Fruit fly (Drosophila melanogaster) whole organism, embryonic: Measurements from ENCODE around the gene Spec2.

Source experiments
- Bgb ChIP-seq: fragments of 200-800 bp; sonication (Bioruptor generic); IDR thresholded peaks from 2 replicates; pipeline ENCODE4 v1.3.6; 2022; ENCODE audit warnings: missing biosample characterization, missing genetic modification characterization; ENCODE audit not compliant: partially characterized antibody
- CG10147 ChIP-seq: fragments of 200-800 bp; sonication (Bioruptor generic); optimal IDR thresholded peaks from 2 replicates; lab custom pipeline; 2019; ENCODE audit warnings: missing biosample characterization, mild to moderate bottlenecking, missing genetic modification characterization, moderate library complexity
- CG10462 ChIP-seq: fragments of 200-800 bp; sonication (Bioruptor generic); optimal IDR thresholded peaks from 2 replicates; lab custom pipeline; 2016; ENCODE audit warnings: missing biosample characterization, missing genetic modification characterization
- CG10979 ChIP-seq: fragments of 200-800 bp; sonication (Bioruptor generic); optimal IDR thresholded peaks from 2 replicates; lab custom pipeline; 2018; ENCODE audit warnings: missing biosample characterization, mild to moderate bottlenecking, missing genetic modification characterization, moderate library complexity
- CG11085 ChIP-seq: fragments of 200-800 bp; sonication (Bioruptor generic); IDR thresholded peaks from 2 replicates; pipeline ENCODE4 v1.3.6; 2022; ENCODE audit warnings: missing biosample characterization, missing genetic modification characterization
- CG11560 ChIP-seq: fragments of 200-800 bp; sonication (Bioruptor generic); IDR thresholded peaks from 3 replicates; pipeline ENCODE4 v1.3.6; 2022; ENCODE audit warnings: missing biosample characterization, missing genetic modification characterization
- CG11696 ChIP-seq: fragments of 200-800 bp; sonication (Bioruptor generic); IDR thresholded peaks from 2 replicates; pipeline ENCODE4 v1.3.6; 2022; ENCODE audit warnings: missing biosample characterization, missing genetic modification characterization
- CG12219 ChIP-seq: fragments of 200-800 bp; sonication (Bioruptor generic); optimal IDR thresholded peaks from 3 replicates; lab custom pipeline; 2018; ENCODE audit warnings: missing biosample characterization, mild to moderate bottlenecking, missing genetic modification characterization
- CG12659 ChIP-seq: fragments of 200-800 bp; sonication (Bioruptor generic); optimal IDR thresholded peaks from 3 replicates; lab custom pipeline; 2017; ENCODE audit warnings: mild to moderate bottlenecking, missing biosample characterization, missing genetic modification reagents, missing genetic modification characterization
- CG13424 ChIP-seq: fragments of 200-800 bp; sonication (Bioruptor generic); optimal IDR thresholded peaks from 2 replicates; lab custom pipeline; 2019; ENCODE audit warnings: missing biosample characterization, mild to moderate bottlenecking, missing genetic modification characterization, moderate library complexity
- CG13624 ChIP-seq: fragments of 200-800 bp; sonication (Bioruptor generic); optimal IDR thresholded peaks from 2 replicates; lab custom pipeline; 2016; ENCODE audit warnings: missing biosample characterization, missing genetic modification characterization
- CG14014 ChIP-seq: fragments of 200-800 bp; sonication (Bioruptor generic); IDR thresholded peaks from 2 replicates; pipeline ENCODE4 v1.3.6; 2022; ENCODE audit warnings: missing biosample characterization, missing genetic modification characterization
- CG1603 ChIP-seq: fragments of 200-800 bp; sonication (Bioruptor generic); optimal IDR thresholded peaks from 2 replicates; lab custom pipeline; 2019; ENCODE audit warnings: missing biosample characterization, mild to moderate bottlenecking, missing genetic modification characterization, moderate library complexity
- CG17802 ChIP-seq: fragments of 200-800 bp; sonication (Bioruptor generic); optimal IDR thresholded peaks from 2 replicates; lab custom pipeline; 2018; ENCODE audit warnings: missing biosample characterization, mild to moderate bottlenecking, missing genetic modification characterization, moderate library complexity
- CG17912 ChIP-seq: fragments of 200-800 bp; sonication (Bioruptor generic); optimal IDR thresholded peaks from 2 replicates; lab custom pipeline; 2018; ENCODE audit warnings: missing biosample characterization, mild to moderate bottlenecking, missing genetic modification characterization
- CG18764 ChIP-seq: fragments of 200-800 bp; sonication (Bioruptor generic); optimal IDR thresholded peaks from 3 replicates; lab custom pipeline; 2016; ENCODE audit warnings: missing biosample characterization, missing genetic modification characterization
- CG30020 ChIP-seq: fragments of 200-800 bp; optimal IDR thresholded peaks from 2 replicates; lab custom pipeline; 2019; ENCODE audit warnings: missing biosample characterization, mild to moderate bottlenecking, missing genetic modification characterization, moderate library complexity
- CG3065 ChIP-seq: fragments of 200-800 bp; sonication (Bioruptor generic); optimal IDR thresholded peaks from 2 replicates; lab custom pipeline; 2016; ENCODE audit warnings: missing biosample characterization, missing genetic modification characterization
- CG33557 ChIP-seq: fragments of 200-800 bp; sonication (Bioruptor generic); optimal IDR thresholded peaks from 2 replicates; lab custom pipeline; 2019; ENCODE audit warnings: missing biosample characterization, mild to moderate bottlenecking, missing genetic modification characterization, moderate library complexity
- CG34422 ChIP-seq: fragments of 200-800 bp; sonication (Bioruptor generic); IDR thresholded peaks from 3 replicates; pipeline ENCODE4 v1.3.6; 2022; ENCODE audit warnings: missing biosample characterization, missing genetic modification characterization
- CG3726 ChIP-seq: fragments of 200-800 bp; sonication (Bioruptor generic); IDR thresholded peaks from 3 replicates; pipeline ENCODE4, ENCODE4 v1.3.6; 2022; ENCODE audit warnings: missing biosample characterization, missing genetic modification characterization
- CG7372 ChIP-seq: fragments of 200-800 bp; sonication (Bioruptor generic); IDR thresholded peaks from 2 replicates; pipeline ENCODE4 v1.3.6; 2022; ENCODE audit warnings: missing biosample characterization, missing genetic modification characterization
- CG8089 ChIP-seq: fragments of 200-800 bp; sonication (Bioruptor generic); optimal IDR thresholded peaks from 3 replicates; lab custom pipeline; 2016; ENCODE audit warnings: missing biosample characterization, missing genetic modification characterization
- CG8924 ChIP-seq: fragments of 200-800 bp; optimal IDR thresholded peaks from 3 replicates; lab custom pipeline; 2019; ENCODE audit warnings: missing biosample characterization, mild to moderate bottlenecking, missing genetic modification characterization, moderate library complexity
- CG9876 ChIP-seq: fragments of 200-800 bp; sonication (Bioruptor generic); optimal IDR thresholded peaks from 2 replicates; lab custom pipeline; 2016; ENCODE audit warnings: missing biosample characterization, missing genetic modification characterization
- Camta ChIP-seq: fragments of 200-800 bp; sonication (Bioruptor generic); optimal IDR thresholded peaks from 2 replicates; lab custom pipeline; 2016; ENCODE audit warnings: missing biosample characterization, missing genetic modification characterization
- Dp ChIP-seq: fragments of 200-800 bp; sonication (Bioruptor generic); optimal IDR thresholded peaks from 2 replicates; lab custom pipeline; 2018; ENCODE audit warnings: missing biosample characterization, mild to moderate bottlenecking, missing genetic modification characterization, moderate library complexity
- Gsc ChIP-seq: fragments of 200-800 bp; sonication (Bioruptor generic); IDR thresholded peaks from 2 replicates; pipeline ENCODE4 v1.3.6; 2022; ENCODE audit warnings: missing biosample characterization, missing genetic modification characterization
- H15 ChIP-seq: fragments of 200-800 bp; sonication (Bioruptor generic); IDR thresholded peaks from 3 replicates; pipeline ENCODE4 v1.3.6; 2022; ENCODE audit warnings: missing biosample characterization, missing genetic modification characterization
- H2.0 ChIP-seq: fragments of 200-800 bp; sonication (Bioruptor generic); IDR thresholded peaks from 2 replicates; pipeline ENCODE4 v1.3.6; 2022; ENCODE audit warnings: missing biosample characterization, missing genetic modification characterization
- HmgD ChIP-seq: fragments of 200-800 bp; sonication (Bioruptor generic); optimal IDR thresholded peaks from 3 replicates; lab custom pipeline; 2016; ENCODE audit warnings: missing biosample characterization, missing genetic modification characterization
- Hmr ChIP-seq: fragments of 200-800 bp; sonication (Bioruptor generic); optimal IDR thresholded peaks from 3 replicates; lab custom pipeline; 2017; ENCODE audit warnings: mild to moderate bottlenecking, missing biosample characterization, missing genetic modification reagents, missing genetic modification characterization
- Meics ChIP-seq: fragments of 200-800 bp; sonication (Bioruptor generic); optimal IDR thresholded peaks from 2 replicates; lab custom pipeline; 2017; ENCODE audit warnings: missing biosample characterization, mild to moderate bottlenecking, missing genetic modification characterization
- Sox102F ChIP-seq: fragments of 200-800 bp; sonication (Bioruptor generic); optimal IDR thresholded peaks from 2 replicates; lab custom pipeline; 2018; ENCODE audit warnings: missing biosample characterization, mild to moderate bottlenecking, missing genetic modification characterization, moderate library complexity
- Ssrp ChIP-seq: fragments of 200-800 bp; sonication (Bioruptor generic); optimal IDR thresholded peaks from 2 replicates; lab custom pipeline; 2018; ENCODE audit warnings: missing biosample characterization, mild to moderate bottlenecking, missing genetic modification characterization, moderate library complexity
- ab ChIP-seq: fragments of 200-800 bp; sonication (Bioruptor generic); optimal IDR thresholded peaks from 2 replicates; lab custom pipeline; 2016; ENCODE audit warnings: missing biosample characterization, missing genetic modification characterization
- chinmo ChIP-seq: fragments of 200-800 bp; sonication (Bioruptor generic); IDR thresholded peaks from 4 replicates; pipeline ENCODE4 v1.3.6; 2022; ENCODE audit warnings: missing biosample characterization, missing genetic modification characterization; ENCODE audit not compliant: partially characterized antibody
- danr ChIP-seq: fragments of 200-800 bp; sonication (Bioruptor generic); IDR thresholded peaks from 2 replicates; pipeline ENCODE4 v1.3.6; 2022; ENCODE audit warnings: missing biosample characterization, missing genetic modification characterization
- p53 ChIP-seq: fragments of 200-800 bp; sonication (Bioruptor generic); optimal IDR thresholded peaks from 2 replicates; lab custom pipeline; 2016; ENCODE audit warnings: missing biosample characterization, missing genetic modification characterization
- pita ChIP-seq: fragments of 200-800 bp; sonication (Bioruptor generic); optimal IDR thresholded peaks from 2 replicates; lab custom pipeline; 2017; ENCODE audit warnings: missing biosample characterization, mild to moderate bottlenecking, missing genetic modification characterization
- pnt ChIP-seq: fragments of 200-800 bp; sonication (Bioruptor generic); optimal IDR thresholded peaks from 3 replicates; lab custom pipeline; 2016; ENCODE audit warnings: missing biosample characterization, missing genetic modification characterization
- pum ChIP-seq: fragments of 200-800 bp; sonication (Bioruptor generic); optimal IDR thresholded peaks from 2 replicates; lab custom pipeline; 2016; ENCODE audit warnings: missing biosample characterization, missing genetic modification characterization
- sens-2 ChIP-seq: fragments of 200-800 bp; sonication (Bioruptor generic); IDR thresholded peaks from 2 replicates; pipeline ENCODE4 v1.3.6; 2022; ENCODE audit warnings: missing biosample characterization, missing genetic modification characterization
- slou ChIP-seq: fragments of 200-800 bp; sonication (Bioruptor generic); optimal IDR thresholded peaks from 3 replicates; lab custom pipeline; 2016; ENCODE audit warnings: missing biosample characterization, missing genetic modification characterization
- sug ChIP-seq: fragments of 200-800 bp; optimal IDR thresholded peaks from 2 replicates; lab custom pipeline; 2019; ENCODE audit warnings: missing biosample characterization, mild to moderate bottlenecking, missing genetic modification characterization, moderate library complexity
- tio ChIP-seq: fragments of 200-800 bp; sonication (Bioruptor generic); optimal IDR thresholded peaks from 2 replicates; lab custom pipeline; 2017; ENCODE audit warnings: missing biosample characterization, missing genetic modification characterization, inconsistent platforms
- trh ChIP-seq: fragments of 200-800 bp; sonication (Bioruptor generic); optimal IDR thresholded peaks from 2 replicates; lab custom pipeline; 2016; ENCODE audit warnings: missing biosample characterization, missing genetic modification characterization
- z ChIP-seq: fragments of 200-800 bp; sonication (Bioruptor generic); IDR thresholded peaks from 3 replicates; pipeline ENCODE4 v1.3.6; 2022; ENCODE audit warnings: missing biosample characterization, missing genetic modification characterization
- zf30C ChIP-seq: fragments of 200-800 bp; sonication (Bioruptor generic); optimal IDR thresholded peaks from 3 replicates; lab custom pipeline; 2018; ENCODE audit warnings: missing biosample characterization, mild to moderate bottlenecking, missing genetic modification characterization

The Spec2 gene

dm6 chr3R:5648569-5649476 lies 24.9 kb upstream of the Spec2 start, which contains the start of the genes MTA1-like and Sec23 (continued):
- TF ChIP-seq Hmr (GFP tag; lab: Kevin White, UChicago): peak; percentile 61
- TF ChIP-seq trh: peak; percentile 8
- peak; percentile 56 for TF ChIP-seq CG10147 (GFP tag; lab: Kevin White, UChicago)
- no peak for TF ChIP-seq p53 (GFP tag; lab: Kevin White, UChicago)
- TF ChIP-seq CG10462 (GFP tag; lab: Kevin White, UChicago): peak; percentile 31
- TF ChIP-seq CG12659 (GFP tag; lab: Kevin White, UChicago): peak; percentile 87
- no peak for TF ChIP-seq ab (GFP tag; lab: Kevin White, UChicago)
- peak; percentile 8 for TF ChIP-seq CG13624
- no peak for TF ChIP-seq Gsc (GFP tag; lab: Robert Waterston, UW)
- TF ChIP-seq tio (GFP tag; lab: Kevin White, UChicago): no peak
- TF ChIP-seq Camta (GFP tag; lab: Kevin White, UChicago): no peak
- no peak for TF ChIP-seq CG14014 (GFP tag; lab: Robert Waterston, UW)
- no peak for TF ChIP-seq CG7372 (GFP tag; lab: Robert Waterston, UW)
- peak; percentile 37 for TF ChIP-seq CG10979 (tag; lab: Kevin White, UChicago)
- peak; percentile 96 for TF ChIP-seq chinmo
- TF ChIP-seq CG12219 (GFP tag; lab: Kevin White, UChicago): no peak
- no peak for TF ChIP-seq CG11085 (GFP tag; lab: Robert Waterston, UW)
- TF ChIP-seq CG3065 (GFP tag; lab: Kevin White, UChicago): no peak
- no peak for TF ChIP-seq sens-2 (GFP tag; lab: Robert Waterston, UW)
- TF ChIP-seq H15: peak; percentile 17; the same call in 1 of the 3 replicates
- TF ChIP-seq CG3726 (GFP tag; lab: Robert Waterston, UW): no peak
- peak; percentile 5 for TF ChIP-seq Dp (GFP tag; lab: Kevin White, UChicago)
- no peak for TF ChIP-seq Sox102F (GFP tag; lab: Kevin White, UChicago)
- TF ChIP-seq Meics (GFP tag; lab: Kevin White, UChicago): peak; percentile 53
- peak; percentile 71 for TF ChIP-seq CG8924 (tag; lab: Kevin White, UChicago)
- no peak for TF ChIP-seq CG9876 (GFP tag; lab: Kevin White, UChicago)
- TF ChIP-seq pnt: no peak
- TF ChIP-seq HmgD (GFP tag; lab: Kevin White, UChicago): peak; percentile 14
- TF ChIP-seq CG11560: no peak
- peak; percentile 48 for TF ChIP-seq CG33557
- peak; percentile 78 for TF ChIP-seq CG30020
- TF ChIP-seq Ssrp (tag; lab: Kevin White, UChicago): peak; percentile 36
- TF ChIP-seq pita (GFP tag; lab: Kevin White, UChicago): no peak
- peak; percentile 36 for TF ChIP-seq CG18764
- peak; percentile 43 for TF ChIP-seq slou
- TF ChIP-seq H2.0 (GFP tag; lab: Robert Waterston, UW): no peak
- TF ChIP-seq CG17802: peak; percentile 27
- TF ChIP-seq CG11696 (GFP tag; lab: Robert Waterston, UW): no peak
- TF ChIP-seq sug (tag; lab: Kevin White, UChicago): peak; percentile 64
- peak; percentile 88 for TF ChIP-seq Bgb
- TF ChIP-seq CG8089 (GFP tag; lab: Kevin White, UChicago): no peak
- TF ChIP-seq CG1603: peak; percentile 49
- peak; percentile 68 for TF ChIP-seq CG13424 (tag; lab: Kevin White, UChicago)
- no peak for TF ChIP-seq pum
- no peak for TF ChIP-seq zf30C (GFP tag; lab: Kevin White, UChicago)
- TF ChIP-seq z (GFP tag; lab: Robert Waterston, UW): no peak
- TF ChIP-seq CG17912 (GFP tag; lab: Kevin White, UChicago): peak; percentile 8
- no peak; the same call in 1 of the 2 replicates for TF ChIP-seq danr (GFP tag; lab: Robert Waterston, UW)
- TF ChIP-seq CG34422 (GFP tag; lab: Robert Waterston, UW): 0 out of 3 replicates have a peak, but pooled peaks have one; percentile 52
